Fruit fly (Drosophila melanogaster): ENCODE data around the gene emc.
A peak's percentile ranks its signal among the peaks of the same experiment; 100 is the strongest.

The emc gene

dm6 chr3L:772193-772592 lies 23.0 kb downstream of the emc start (continued):
- TF ChIP-seq twi (tag; optimal IDR thresholded peaks at IDR 0.05) (peak; percentile 12), CG10147 (GFP tag; optimal IDR thresholded peaks at IDR 0.05) (no peak), CG10209 (GFP tag; optimal IDR thresholded peaks at IDR 0.05) (peak; percentile 21), CG9817 (tag; optimal IDR thresholded peaks at IDR 0.05) (peak; percentile 8), CG8478 (optimal IDR thresholded peaks at IDR 0.05) (no peak), fu2 (GFP tag; optimal IDR thresholded peaks at IDR 0.05) (no peak), Atf-2 (GFP tag; optimal IDR thresholded peaks at IDR 0.05) (peak; percentile 8), CG11560 (tag; IDR thresholded peaks at IDR 0.05) (0 out of 3 replicates have a peak, but pooled peaks have one; percentile 23), CG8290 (GFP tag; optimal IDR thresholded peaks at IDR 0.05) (peak; percentile 22), CG8290 (tag; optimal IDR thresholded peaks at IDR 0.05) (peak in 1 of 2 experiments; percentile 30), CG10321 (GFP tag; IDR thresholded peaks at IDR 0.05) (no peak), ttk (GFP tag; IDR thresholded peaks at IDR 0.05) (peak; percentile 65; the same call in 1 of the 2 replicates), CG12744 (GFP tag; optimal IDR thresholded peaks at IDR 0.05) (no peak), MBD-R2 (GFP tag; IDR thresholded peaks at IDR 0.05) (no peak), CG11247 (GFP tag; IDR thresholded peaks at IDR 0.05) (no peak), CG13296 (GFP tag; optimal IDR thresholded peaks at IDR 0.05) (no peak), shn (GFP tag; optimal IDR thresholded peaks at IDR 0.05) (peak; percentile 2), Adf1 (GFP tag; IDR thresholded peaks at IDR 0.05) (no peak), Eip74EF (GFP tag; optimal IDR thresholded peaks at IDR 0.05) (peak in 1 of 2 experiments; percentile 4), CG9932 (GFP tag; IDR thresholded peaks at IDR 0.05) (no peak), Sox100B (GFP tag; optimal IDR thresholded peaks at IDR 0.05) (peak; percentile 32), NC2β (GFP tag; optimal IDR thresholded peaks at IDR 0.05) (no peak), Hr39 (optimal IDR thresholded peaks at IDR 0.05) (no peak), crc (GFP tag; optimal IDR thresholded peaks at IDR 0.05) (no peak), phol (tag; optimal IDR thresholded peaks at IDR 0.05) (peak; percentile 75), CTCF (GFP tag; optimal IDR thresholded peaks at IDR 0.05) (no peak), Myb (GFP tag; optimal IDR thresholded peaks at IDR 0.05) (peak; percentile 6), disco-r (GFP tag; optimal IDR thresholded peaks at IDR 0.05) (no peak), CG17802 (tag; optimal IDR thresholded peaks at IDR 0.05) (peak; percentile 41), Dll (GFP tag; IDR thresholded peaks at IDR 0.05; ENCODE audit: partially characterized antibody) (no peak), CG18599 (GFP tag; optimal IDR thresholded peaks at IDR 0.05) (peak; percentile 19), CG7839 (tag; optimal IDR thresholded peaks at IDR 0.05) (peak; percentile 36), crp (GFP tag; optimal IDR thresholded peaks at IDR 0.05) (no peak), CG8281 (tag; optimal IDR thresholded peaks at IDR 0.05) (no peak), NFAT (GFP tag; IDR thresholded peaks at IDR 0.05) (no peak), GATAe (GFP tag; conservative IDR thresholded peaks at IDR 0.05) (no peak), sna (GFP tag; IDR thresholded peaks at IDR 0.05; ENCODE audit: partially characterized antibody) (no peak), Hey (tag; optimal IDR thresholded peaks at IDR 0.05) (no peak), CG9876 (GFP tag; optimal IDR thresholded peaks at IDR 0.05) (no peak), YL-1 (GFP tag; optimal IDR thresholded peaks at IDR 0.05) (no peak), CG13123 (GFP tag; optimal IDR thresholded peaks at IDR 0.05) (no peak), pho (GFP tag; optimal IDR thresholded peaks at IDR 0.05) (no peak), Blimp-1 (GFP tag; optimal IDR thresholded peaks at IDR 0.05) (peak; percentile 80), sens-2 (GFP tag; IDR thresholded peaks at IDR 0.05) (0 out of 2 replicates have a peak, but pooled peaks have one; percentile 18), Ada2b (GFP tag; IDR thresholded peaks at IDR 0.05) (0 out of 2 replicates have a peak, but pooled peaks have one; percentile 9), jumu (GFP tag; optimal IDR thresholded peaks at IDR 0.05) (peak; percentile 41), CG5953 (GFP tag; IDR thresholded peaks at IDR 0.05) (no peak), CG11695 (GFP tag; IDR thresholded peaks at IDR 0.05) (peak; percentile 25; the same call in 1 of the 3 replicates), nerfin-1 (tag; optimal IDR thresholded peaks at IDR 0.05) (peak; percentile 37), CG10267 (tag; optimal IDR thresholded peaks at IDR 0.05) (peak; percentile 20), CG4707 (GFP tag; optimal IDR thresholded peaks at IDR 0.05) (peak; percentile 6), Lhr (GFP tag; optimal IDR thresholded peaks at IDR 0.05) (no peak)
